Worm (Caenorhabditis elegans) whole organism, mixed stage, embryonic: ENCODE results near the gene M110.8.

Experiments
- M03D4.4 ChIP-seq: sonication (generic microtip); optimal IDR thresholded peaks from 2 replicates; lab custom pipeline; 2017; ENCODE audit warnings: mild to moderate bottlenecking, missing genetic modification characterization, missing compliant biosample characterization
- blmp-1 ChIP-seq: fragments of 150-350 bp; optimal IDR thresholded peaks from 2 replicates; lab custom pipeline; 2014; ENCODE audit warnings: missing biosample characterization, missing genetic modification characterization
- elt-3 ChIP-seq: fragments of 150-350 bp; optimal IDR thresholded peaks from 2 replicates; lab custom pipeline; 2014; ENCODE audit warnings: missing biosample characterization, missing genetic modification characterization
- mab-5 ChIP-seq: fragments of 150-350 bp; optimal IDR thresholded peaks from 2 replicates; lab custom pipeline; 2014; ENCODE audit warnings: missing biosample characterization, missing genetic modification characterization
- nhr-12 ChIP-seq: fragments of 150-350 bp; optimal IDR thresholded peaks from 2 replicates; lab custom pipeline; 2014; ENCODE audit warnings: missing biosample characterization, missing genetic modification characterization
- nhr-28 ChIP-seq: fragments of 150-350 bp; optimal IDR thresholded peaks from 2 replicates; lab custom pipeline; 2014; ENCODE audit warnings: missing biosample characterization, missing genetic modification characterization
- unc-39 ChIP-seq: fragments of 150-350 bp; optimal IDR thresholded peaks from 2 replicates; lab custom pipeline; 2014; ENCODE audit warnings: missing biosample characterization, missing genetic modification characterization
- unc-62 ChIP-seq: fragments of 150-350 bp; optimal IDR thresholded peaks from 2 replicates; lab custom pipeline; 2014; ENCODE audit warnings: missing biosample characterization, missing genetic modification reagents, missing genetic modification characterization

DNA sequence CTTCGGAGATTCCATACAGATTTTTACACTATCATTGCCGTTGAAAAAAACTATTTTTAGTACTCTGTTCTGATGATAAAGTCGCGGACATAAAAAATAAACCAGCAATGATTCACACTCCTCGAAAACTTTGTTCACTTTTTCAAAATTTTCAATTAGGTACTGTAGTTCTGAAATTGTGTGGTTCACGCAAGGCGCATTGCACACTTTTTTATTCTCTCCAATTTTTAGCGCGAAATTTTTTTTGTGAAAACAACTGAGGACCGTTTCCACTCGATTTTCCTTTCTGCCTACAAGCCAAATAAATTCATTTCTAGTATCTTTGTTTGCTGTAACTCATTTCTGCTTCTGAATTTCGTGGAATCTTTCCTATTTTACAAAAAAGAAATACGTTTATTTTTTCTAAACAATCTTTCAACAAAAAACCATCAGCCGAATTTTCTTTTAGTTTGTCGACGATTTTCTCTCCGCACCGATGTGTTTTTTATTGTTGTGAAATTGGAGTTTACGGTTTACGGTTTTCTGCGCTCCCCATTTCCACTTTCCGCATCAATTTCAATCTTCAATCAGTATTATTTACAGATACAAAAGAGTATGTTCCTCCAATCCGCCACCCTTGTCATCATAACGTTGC, 43.9 kb upstream of the M110.8 start, which contains the start of gene F35C11.5:
- TF ChIP-seq mab-5 (tag; lab: Kevin White, UChicago) (no peak), unc-62 (GFP tag; lab: Kevin White, UChicago) (no peak), blmp-1 (tag; lab: Kevin White, UChicago) (no peak), nhr-12 (tag; lab: Kevin White, UChicago) (no peak), nhr-28 (tag; lab: Kevin White, UChicago) (no peak), unc-39 (tag; lab: Kevin White, UChicago) (no peak), elt-3 (tag; lab: Kevin White, UChicago) (no peak), M03D4.4 (tag; lab: Kevin White, UChicago) (no peak)
